Fruit fly (Drosophila melanogaster): ENCODE measurements around the gene CG42446.
A peak's percentile ranks its signal among the peaks of the same experiment; 100 is the strongest.

Gene CG42446

dm6 chr3R:16336327-16337052, 23.4 kb downstream of the CG42446 start (continued):
- TF ChIP-seq CG6792 (GFP tag; optimal IDR thresholded peaks at IDR 0.05) = peak; percentile 31
- TF ChIP-seq Blimp-1 (GFP tag; optimal IDR thresholded peaks at IDR 0.05) = no peak
- TF ChIP-seq dac (GFP tag; optimal IDR thresholded peaks at IDR 0.05) = peak; percentile 77
- no peak for TF ChIP-seq CG6808 (GFP tag; optimal IDR thresholded peaks at IDR 0.05)
- peak; percentile 83 for TF ChIP-seq Hr4 (GFP tag; optimal IDR thresholded peaks at IDR 0.05)
- TF ChIP-seq Sox102F (GFP tag; optimal IDR thresholded peaks at IDR 0.05) = no peak
- TF ChIP-seq fd59A (GFP tag; optimal IDR thresholded peaks at IDR 0.05) = no peak
- TF ChIP-seq CG3919 (GFP tag; optimal IDR thresholded peaks at IDR 0.05) = peak; percentile 18
- peak; percentile 80 for TF ChIP-seq svp (GFP tag)
- peak; percentile 64 for TF ChIP-seq OdsH (GFP tag; optimal IDR thresholded peaks at IDR 0.05)
- TF ChIP-seq Smox (GFP tag; optimal IDR thresholded peaks at IDR 0.05) = peak; percentile 57
- TF ChIP-seq Ets21C (GFP tag; optimal IDR thresholded peaks at IDR 0.05) = peak; percentile 34
- TF ChIP-seq net (GFP tag; optimal IDR thresholded peaks at IDR 0.05) = peak; percentile 45
- no peak for TF ChIP-seq fd85E (GFP tag; optimal IDR thresholded peaks at IDR 0.05)
- no peak for TF ChIP-seq CG16779 (tag; optimal IDR thresholded peaks at IDR 0.05)
- peak; percentile 27 for TF ChIP-seq CG11762 (GFP tag; optimal IDR thresholded peaks at IDR 0.05; ENCODE audit: insufficient read depth)
- TF ChIP-seq CG8119 (GFP tag; IDR thresholded peaks at IDR 0.05) = peak; percentile 55; the same call in 2 of the 3 replicates
- TF ChIP-seq fkh (GFP tag; optimal IDR thresholded peaks at IDR 0.05) = peak; percentile 22
- peak; percentile 10 for TF ChIP-seq Lpt (GFP tag; optimal IDR thresholded peaks at IDR 0.05)
- peak; percentile 46 for TF ChIP-seq CG31627 (GFP tag; optimal IDR thresholded peaks at IDR 0.05)
- peak; percentile 71 for TF ChIP-seq CG6276 (GFP tag; optimal IDR thresholded peaks at IDR 0.05)
- TF ChIP-seq Eip75B (GFP tag; optimal IDR thresholded peaks at IDR 0.05) = peak; percentile 28
- peak; percentile 62 for TF ChIP-seq lz (GFP tag; optimal IDR thresholded peaks at IDR 0.05)
- no peak for TF ChIP-seq vri (GFP tag; optimal IDR thresholded peaks at IDR 0.05)
- TF ChIP-seq CG15336 (GFP tag; IDR thresholded peaks at IDR 0.05) = peak; percentile 51; the same call in 1 of the 2 replicates
- TF ChIP-seq CG34406 (GFP tag; optimal IDR thresholded peaks at IDR 0.05) = peak; percentile 28
- peak; percentile 70 for TF ChIP-seq Met (GFP tag; optimal IDR thresholded peaks at IDR 0.05)
- TF ChIP-seq Eip78C (GFP tag) = peak; percentile 94

DNA sequence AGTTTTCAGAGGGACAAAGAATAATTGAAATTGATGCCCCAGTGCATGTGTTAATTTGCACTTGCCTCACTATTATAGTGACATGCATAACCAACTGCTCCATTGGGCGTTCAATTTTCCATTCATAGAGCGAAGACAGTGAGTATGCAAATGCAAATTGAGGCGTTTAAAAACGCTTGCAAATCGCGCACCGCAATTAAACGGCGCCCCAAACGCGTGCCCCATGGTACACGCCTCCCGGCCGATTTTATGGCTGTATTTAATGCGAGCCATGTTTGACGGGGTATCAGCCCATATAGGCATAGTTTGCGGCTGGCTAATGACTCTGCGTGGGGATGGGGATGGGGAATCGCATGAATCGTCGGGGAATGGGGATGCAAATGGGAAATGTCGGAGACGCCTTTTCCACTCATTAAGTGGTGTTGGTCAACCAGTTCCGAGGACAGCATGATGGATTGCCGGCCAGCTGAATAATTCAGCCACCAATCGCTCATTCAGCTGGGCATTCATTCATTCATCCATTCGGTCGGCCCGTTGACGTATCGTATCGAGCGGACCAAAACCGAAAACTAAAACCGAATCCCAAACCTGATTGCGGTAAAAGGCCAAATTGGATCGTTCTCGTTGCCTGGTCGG, 24.4 kb downstream of the CG42446 start:
- TF ChIP-seq salr (GFP tag; optimal IDR thresholded peaks at IDR 0.05) (no peak), CG31627 (GFP tag; optimal IDR thresholded peaks at IDR 0.05) (no peak), Gug (GFP tag; IDR thresholded peaks at IDR 0.05) (peak; percentile 10; the same call in 1 of the 2 replicates), CG3032 (tag; optimal IDR thresholded peaks at IDR 0.05) (no peak), fd59A (GFP tag; optimal IDR thresholded peaks at IDR 0.05) (no peak), esn (GFP tag; optimal IDR thresholded peaks at IDR 0.05) (no peak), Ets21C (GFP tag; optimal IDR thresholded peaks at IDR 0.05) (no peak), ss (GFP tag; optimal IDR thresholded peaks at IDR 0.05) (peak in 1 of 2 experiments; percentile 28), Eip78C (GFP tag) (peak; percentile 22), eg (GFP tag; IDR thresholded peaks at IDR 0.05) (0 out of 3 replicates have a peak, but pooled peaks have one; percentile 20), CG9139 (GFP tag; optimal IDR thresholded peaks at IDR 0.05) (no peak), CG6276 (GFP tag; optimal IDR thresholded peaks at IDR 0.05) (peak; percentile 43), CG6163 (GFP tag; IDR thresholded peaks at IDR 0.05) (0 out of 3 replicates have a peak, but pooled peaks have one; percentile 10), net (GFP tag; optimal IDR thresholded peaks at IDR 0.05) (no peak), CG16779 (tag; optimal IDR thresholded peaks at IDR 0.05) (no peak), CG32006 (GFP tag; optimal IDR thresholded peaks at IDR 0.05) (no peak), CG11294 (GFP tag; IDR thresholded peaks at IDR 0.05) (no peak), CG8319 (GFP tag; optimal IDR thresholded peaks at IDR 0.05) (no peak), Eip93F (GFP tag; optimal IDR thresholded peaks at IDR 0.05) (no peak), cyc (GFP tag; optimal IDR thresholded peaks at IDR 0.05) (no peak), lz (GFP tag; optimal IDR thresholded peaks at IDR 0.05) (no peak), Eip75B (GFP tag; optimal IDR thresholded peaks at IDR 0.05) (no peak)
